Fruit fly (Drosophila melanogaster): ENCODE measurements around the gene IM33.

DNA sequence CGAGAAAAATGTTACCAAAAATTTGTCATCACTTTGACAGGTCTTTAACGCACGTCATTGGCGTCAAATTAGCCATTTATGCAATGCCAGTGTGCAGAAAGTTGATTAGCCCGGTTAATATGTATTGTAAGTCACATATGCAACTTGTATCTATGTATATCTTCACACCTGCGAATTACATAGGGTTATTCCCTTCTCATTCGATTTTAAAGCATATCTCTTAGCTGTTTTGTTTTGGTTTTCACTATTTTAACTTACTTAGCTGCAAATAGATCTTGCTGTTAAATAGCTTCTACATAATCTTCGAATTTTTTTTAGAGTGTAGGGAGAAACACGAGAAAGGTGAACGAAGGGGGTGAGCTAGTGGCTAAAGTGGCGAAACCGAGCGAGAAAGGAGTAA lies 34.6 kb upstream of the IM33 start:
- TF ChIP-seq psq (optimal IDR thresholded peaks at IDR 0.05), result no peak
- TF ChIP-seq CG8478 (optimal IDR thresholded peaks at IDR 0.05), result no peak
- no peak for TF ChIP-seq usp (GFP tag; optimal IDR thresholded peaks at IDR 0.05)
- no peak for TF ChIP-seq EcR (GFP tag; optimal IDR thresholded peaks at IDR 0.05)
- TF ChIP-seq Dll (optimal IDR thresholded peaks at IDR 0.05), result no peak
- TF ChIP-seq pan (optimal IDR thresholded peaks at IDR 0.05), result no peak
